Fruit fly (Drosophila melanogaster) whole organism, prepupa: ENCODE data around the gene CG4935.

Source experiments
- cyc ChIP-seq: fragments of 200-800 bp; sonication (Bioruptor generic); optimal IDR thresholded peaks from 3 replicates; lab custom pipeline; 2016; ENCODE audit warnings: missing biosample characterization, missing genetic modification characterization
- fd85E ChIP-seq: fragments of 200-800 bp; sonication (Bioruptor generic); optimal IDR thresholded peaks from 3 replicates; lab custom pipeline; 2016; ENCODE audit warnings: missing biosample characterization, missing genetic modification characterization
- spab ChIP-seq: fragments of 200-800 bp; sonication (Bioruptor generic); optimal IDR thresholded peaks from 2 replicates; lab custom pipeline; 2017; ENCODE audit warnings: missing biosample characterization, mild to moderate bottlenecking, missing genetic modification characterization, missing genetic modification reagents

DNA sequence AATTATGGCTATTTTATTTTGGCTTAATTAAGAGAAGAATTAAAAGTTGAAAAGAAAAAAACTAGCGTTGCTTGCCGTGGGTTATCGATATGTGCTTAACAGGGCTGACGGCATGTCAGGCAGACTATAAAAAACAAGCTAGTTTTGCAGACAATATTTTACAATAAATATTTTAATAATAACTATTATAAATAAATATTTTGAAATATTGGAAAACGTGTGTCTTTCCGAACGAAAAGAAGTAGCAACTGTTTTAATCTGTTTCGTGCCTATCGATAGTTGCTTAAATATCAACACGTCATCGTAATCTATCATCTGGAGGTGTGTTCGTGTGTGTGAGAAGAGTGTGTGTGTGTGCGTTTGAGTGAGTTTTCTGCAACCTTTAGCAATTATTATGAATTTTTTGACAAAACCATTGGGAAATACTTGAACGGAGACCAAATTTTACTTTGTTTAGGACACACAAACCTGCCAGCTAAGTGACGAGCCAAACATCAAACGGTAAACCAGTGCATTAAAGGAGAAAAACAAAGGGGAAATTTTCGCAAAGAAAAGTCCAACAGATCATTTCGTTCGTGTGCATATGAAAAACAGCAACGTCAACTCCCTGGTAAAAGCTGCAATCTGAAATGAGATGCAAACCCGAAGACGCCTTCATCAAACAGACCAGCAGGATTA is 45.2 kb downstream of the CG4935 start, which contains the start of the genes CG5861 and Syx5:
- TF ChIP-seq spab (GFP tag; lab: Kevin White, UChicago) = no peak
- TF ChIP-seq cyc = no peak
- TF ChIP-seq fd85E (GFP tag; lab: Kevin White, UChicago) = no peak
